Fruit fly (Drosophila melanogaster) whole organism, embryonic: ENCODE results near the gene CG16779.

Experiments
- CG1024 ChIP-seq: fragments of 200-800 bp; sonication (Bioruptor generic); IDR thresholded peaks from 2 replicates; pipeline ENCODE4 v1.3.6; 2022; ENCODE audit warnings: missing biosample characterization, missing genetic modification characterization
- CG10267 ChIP-seq: fragments of 200-800 bp; sonication (Bioruptor generic); optimal IDR thresholded peaks from 2 replicates; lab custom pipeline; 2018; ENCODE audit warnings: missing biosample characterization, mild to moderate bottlenecking, missing genetic modification characterization, moderate library complexity
- CG12104 ChIP-seq: fragments of 200-800 bp; sonication (Bioruptor generic); optimal IDR thresholded peaks from 3 replicates; lab custom pipeline; 2016; ENCODE audit warnings: missing biosample characterization, missing genetic modification characterization
- CG12219 ChIP-seq: fragments of 200-800 bp; sonication (Bioruptor generic); optimal IDR thresholded peaks from 3 replicates; lab custom pipeline; 2018; ENCODE audit warnings: missing biosample characterization, mild to moderate bottlenecking, missing genetic modification characterization
- CG12659 ChIP-seq: fragments of 200-800 bp; sonication (Bioruptor generic); optimal IDR thresholded peaks from 3 replicates; lab custom pipeline; 2017; ENCODE audit warnings: mild to moderate bottlenecking, missing biosample characterization, missing genetic modification reagents, missing genetic modification characterization
- CG13296 ChIP-seq: fragments of 200-800 bp; sonication (Bioruptor generic); optimal IDR thresholded peaks from 3 replicates; lab custom pipeline; 2018; ENCODE audit warnings: missing biosample characterization, mild to moderate bottlenecking, missing genetic modification characterization
- CG13624 ChIP-seq: fragments of 200-800 bp; sonication (Bioruptor generic); optimal IDR thresholded peaks from 2 replicates; lab custom pipeline; 2016; ENCODE audit warnings: missing biosample characterization, missing genetic modification characterization
- CG15011 ChIP-seq: fragments of 200-800 bp; sonication (Bioruptor generic); optimal IDR thresholded peaks from 3 replicates; lab custom pipeline; 2018; ENCODE audit warnings: missing biosample characterization, mild to moderate bottlenecking, missing genetic modification characterization
- CG17186 ChIP-seq: fragments of 200-800 bp; sonication (Bioruptor generic); optimal IDR thresholded peaks from 3 replicates; lab custom pipeline; 2017; ENCODE audit warnings: missing biosample characterization, missing genetic modification reagents, missing genetic modification characterization
- CG17328 ChIP-seq: fragments of 200-800 bp; sonication (Bioruptor generic); IDR thresholded peaks from 2 replicates; pipeline ENCODE4 v1.3.6; 2022; ENCODE audit warnings: missing biosample characterization, missing genetic modification characterization
- CG17612 ChIP-seq: fragments of 200-800 bp; sonication (Bioruptor generic); IDR thresholded peaks from 2 replicates; pipeline ENCODE4 v1.3.6; 2022; ENCODE audit warnings: missing biosample characterization, missing genetic modification characterization
- CG17802 ChIP-seq: fragments of 200-800 bp; sonication (Bioruptor generic); optimal IDR thresholded peaks from 2 replicates; lab custom pipeline; 2018; ENCODE audit warnings: missing biosample characterization, mild to moderate bottlenecking, missing genetic modification characterization, moderate library complexity
- CG17829 ChIP-seq: fragments of 200-800 bp; optimal IDR thresholded peaks from 2 replicates; lab custom pipeline; 2019; ENCODE audit warnings: missing biosample characterization, mild to moderate bottlenecking, missing genetic modification characterization, moderate library complexity
- CG18619 ChIP-seq: fragments of 200-800 bp; sonication (Bioruptor generic); optimal IDR thresholded peaks from 3 replicates; lab custom pipeline; 2017; ENCODE audit warnings: missing biosample characterization, mild to moderate bottlenecking, missing genetic modification characterization
- CG18764 ChIP-seq: fragments of 200-800 bp; sonication (Bioruptor generic); optimal IDR thresholded peaks from 3 replicates; lab custom pipeline; 2016; ENCODE audit warnings: missing biosample characterization, missing genetic modification characterization
- CG2875 ChIP-seq: fragments of 200-800 bp; sonication (Bioruptor generic); optimal IDR thresholded peaks from 2 replicates; lab custom pipeline; 2017; ENCODE audit warnings: missing biosample characterization, mild to moderate bottlenecking, missing genetic modification characterization, missing genetic modification reagents
- CG30020 ChIP-seq: fragments of 200-800 bp; optimal IDR thresholded peaks from 2 replicates; lab custom pipeline; 2019; ENCODE audit warnings: missing biosample characterization, mild to moderate bottlenecking, missing genetic modification characterization, moderate library complexity
- CG5180 ChIP-seq: fragments of 200-800 bp; sonication (Bioruptor generic); optimal IDR thresholded peaks from 3 replicates; lab custom pipeline; 2017; ENCODE audit warnings: missing biosample characterization, missing genetic modification characterization, mild to moderate bottlenecking, moderate library complexity, missing genetic modification reagents
- CG5245 ChIP-seq: fragments of 200-800 bp; sonication (Bioruptor generic); optimal IDR thresholded peaks from 3 replicates; lab custom pipeline; 2016; ENCODE audit warnings: missing biosample characterization, missing genetic modification characterization
- CG6683 ChIP-seq: fragments of 200-800 bp; sonication (Bioruptor generic); optimal IDR thresholded peaks from 2 replicates; lab custom pipeline; 2017; ENCODE audit warnings: missing biosample characterization, mild to moderate bottlenecking, missing genetic modification characterization, missing genetic modification reagents
- CG7963 ChIP-seq: fragments of 200-800 bp; sonication (Bioruptor generic); IDR thresholded peaks from 3 replicates; pipeline ENCODE4 v1.3.6; 2022; ENCODE audit warnings: missing biosample characterization, missing genetic modification characterization; ENCODE audit not compliant: partially characterized antibody
- CG8478 ChIP-seq: fragments of >200 bp; optimal IDR thresholded peaks from 2 replicates; lab custom pipeline; 2018
- Dbx ChIP-seq: fragments of 200-800 bp; sonication (Bioruptor generic); IDR thresholded peaks from 3 replicates; pipeline ENCODE4 v1.3.6; 2022; ENCODE audit warnings: missing biosample characterization, missing genetic modification characterization
- Doc2 ChIP-seq: fragments of 200-800 bp; sonication (Bioruptor generic); IDR thresholded peaks from 2 replicates; pipeline ENCODE4 v1.3.6; 2022; ENCODE audit warnings: missing biosample characterization, missing genetic modification characterization
- Eip74EF ChIP-seq, 2 experiments: fragments of 200-800 bp in 1 of 2; fragments of >200 bp in 1 of 2; sonication (Bioruptor generic) in 1 of 2; optimal IDR thresholded peaks; 2 replicates each; lab custom pipeline; 2017 to 2019; ENCODE audit warnings: missing biosample characterization in 2 of 2, missing genetic modification characterization in 2 of 2, mild to moderate bottlenecking in 1 of 2, moderate library complexity in 1 of 2
- HHEX ChIP-seq: fragments of 200-800 bp; sonication (Bioruptor generic); optimal IDR thresholded peaks from 3 replicates; lab custom pipeline; 2017; ENCODE audit warnings: missing biosample characterization, mild to moderate bottlenecking, missing genetic modification characterization, missing genetic modification reagents
- HLH4C ChIP-seq: fragments of 200-800 bp; sonication (Bioruptor generic); IDR thresholded peaks from 3 replicates; pipeline ENCODE4 v1.3.6; 2022; ENCODE audit warnings: missing biosample characterization, missing genetic modification characterization; ENCODE audit not compliant: partially characterized antibody
- HLH54F ChIP-seq: fragments of 200-800 bp; sonication (Bioruptor generic); optimal IDR thresholded peaks from 3 replicates; lab custom pipeline; 2016; ENCODE audit warnings: missing biosample characterization, missing genetic modification characterization
- HmgD ChIP-seq: fragments of 200-800 bp; sonication (Bioruptor generic); optimal IDR thresholded peaks from 3 replicates; lab custom pipeline; 2016; ENCODE audit warnings: missing biosample characterization, missing genetic modification characterization
- Oli ChIP-seq: fragments of 200-800 bp; sonication (Bioruptor generic); optimal IDR thresholded peaks from 2 replicates; lab custom pipeline; 2018; ENCODE audit warnings: missing biosample characterization, mild to moderate bottlenecking, missing genetic modification characterization, moderate library complexity
- PHDP ChIP-seq: fragments of 200-800 bp; sonication (Bioruptor generic); optimal IDR thresholded peaks from 3 replicates; lab custom pipeline; 2018; ENCODE audit warnings: missing biosample characterization, mild to moderate bottlenecking, missing genetic modification characterization, moderate library complexity
- Scr ChIP-seq: fragments of 200-800 bp; sonication (Bioruptor generic); IDR thresholded peaks from 2 replicates; pipeline ENCODE4 v1.3.6; 2022; ENCODE audit warnings: missing biosample characterization, missing genetic modification characterization; ENCODE audit not compliant: partially characterized antibody
- Side ChIP-seq: fragments of 200-800 bp; sonication (Bioruptor generic); optimal IDR thresholded peaks from 2 replicates; lab custom pipeline; 2016; ENCODE audit warnings: missing biosample characterization, missing genetic modification characterization
- Sry-δ ChIP-seq: fragments of 200-800 bp; sonication (Bioruptor generic); optimal IDR thresholded peaks from 2 replicates; lab custom pipeline; 2016; ENCODE audit warnings: missing biosample characterization, missing genetic modification characterization
- TFAM ChIP-seq: fragments of 200-800 bp; sonication (Bioruptor generic); optimal IDR thresholded peaks from 2 replicates; lab custom pipeline; 2017; ENCODE audit warnings: missing biosample characterization, missing genetic modification characterization, inconsistent platforms
- dati ChIP-seq: fragments of 200-800 bp; sonication (Bioruptor generic); IDR thresholded peaks from 2 replicates; pipeline ENCODE4 v1.3.6; 2022; ENCODE audit warnings: missing biosample characterization, missing genetic modification characterization
- ewg ChIP-seq: fragments of 200-800 bp; sonication (Bioruptor generic); optimal IDR thresholded peaks from 3 replicates; lab custom pipeline; 2017; ENCODE audit warnings: mild to moderate bottlenecking, missing biosample characterization, missing genetic modification reagents, missing genetic modification characterization
- gsb ChIP-seq: fragments of 200-800 bp; sonication (Bioruptor generic); IDR thresholded peaks from 2 replicates; pipeline ENCODE4 v1.3.6; 2022; ENCODE audit warnings: missing biosample characterization, missing genetic modification characterization
- hkb ChIP-seq, 2 experiments: fragments of 200-800 bp in 1 of 2; fragments of >200 bp in 1 of 2; sonication (Bioruptor generic) in 1 of 2; IDR thresholded peaks in 1 of 2; optimal IDR thresholded peaks in 1 of 2; 2 replicates each; pipeline versions ENCODE4 v1.3.6 to Lab custom; 2017 to 2022; ENCODE audit warnings: missing biosample characterization in 1 of 2, missing genetic modification characterization in 1 of 2
- ken ChIP-seq: fragments of 200-800 bp; sonication (Bioruptor generic); IDR thresholded peaks from 3 replicates; pipeline ENCODE4 v1.3.6; 2022; ENCODE audit warnings: missing biosample characterization, missing genetic modification characterization
- phol ChIP-seq: fragments of 200-800 bp; sonication (Bioruptor generic); optimal IDR thresholded peaks from 3 replicates; lab custom pipeline; 2018; ENCODE audit warnings: missing biosample characterization, mild to moderate bottlenecking, missing genetic modification characterization, moderate library complexity
- shn ChIP-seq: fragments of 200-800 bp; sonication (Bioruptor generic); optimal IDR thresholded peaks from 3 replicates; lab custom pipeline; 2016; ENCODE audit warnings: missing biosample characterization, missing genetic modification characterization
- sim ChIP-seq: fragments of 200-800 bp; sonication (Bioruptor generic); IDR thresholded peaks from 2 replicates; pipeline ENCODE4 v1.3.6; 2022; ENCODE audit warnings: missing biosample characterization, missing genetic modification characterization
- tin ChIP-seq: fragments of 200-800 bp; sonication (Bioruptor generic); optimal IDR thresholded peaks from 3 replicates; lab custom pipeline; 2016; ENCODE audit warnings: missing biosample characterization, missing genetic modification characterization
- tll ChIP-seq, 2 experiments: fragments of 200-800 bp in 1 of 2; fragments of >200 bp in 1 of 2; sonication (Bioruptor generic) in 1 of 2; optimal IDR thresholded peaks; 2 replicates each; lab custom pipeline; 2017 to 2019; ENCODE audit warnings: missing biosample characterization in 2 of 2, missing genetic modification characterization in 2 of 2, mild to moderate bottlenecking in 1 of 2, moderate library complexity in 1 of 2
- vvl ChIP-seq: fragments of 200-800 bp; sonication (Bioruptor generic); IDR thresholded peaks from 2 replicates; pipeline ENCODE4 v1.3.6; 2022; ENCODE audit warnings: missing biosample characterization, missing genetic modification characterization
- z ChIP-seq: fragments of 200-800 bp; sonication (Bioruptor generic); IDR thresholded peaks from 3 replicates; pipeline ENCODE4 v1.3.6; 2022; ENCODE audit warnings: missing biosample characterization, missing genetic modification characterization

CG16779 gene

DNA sequence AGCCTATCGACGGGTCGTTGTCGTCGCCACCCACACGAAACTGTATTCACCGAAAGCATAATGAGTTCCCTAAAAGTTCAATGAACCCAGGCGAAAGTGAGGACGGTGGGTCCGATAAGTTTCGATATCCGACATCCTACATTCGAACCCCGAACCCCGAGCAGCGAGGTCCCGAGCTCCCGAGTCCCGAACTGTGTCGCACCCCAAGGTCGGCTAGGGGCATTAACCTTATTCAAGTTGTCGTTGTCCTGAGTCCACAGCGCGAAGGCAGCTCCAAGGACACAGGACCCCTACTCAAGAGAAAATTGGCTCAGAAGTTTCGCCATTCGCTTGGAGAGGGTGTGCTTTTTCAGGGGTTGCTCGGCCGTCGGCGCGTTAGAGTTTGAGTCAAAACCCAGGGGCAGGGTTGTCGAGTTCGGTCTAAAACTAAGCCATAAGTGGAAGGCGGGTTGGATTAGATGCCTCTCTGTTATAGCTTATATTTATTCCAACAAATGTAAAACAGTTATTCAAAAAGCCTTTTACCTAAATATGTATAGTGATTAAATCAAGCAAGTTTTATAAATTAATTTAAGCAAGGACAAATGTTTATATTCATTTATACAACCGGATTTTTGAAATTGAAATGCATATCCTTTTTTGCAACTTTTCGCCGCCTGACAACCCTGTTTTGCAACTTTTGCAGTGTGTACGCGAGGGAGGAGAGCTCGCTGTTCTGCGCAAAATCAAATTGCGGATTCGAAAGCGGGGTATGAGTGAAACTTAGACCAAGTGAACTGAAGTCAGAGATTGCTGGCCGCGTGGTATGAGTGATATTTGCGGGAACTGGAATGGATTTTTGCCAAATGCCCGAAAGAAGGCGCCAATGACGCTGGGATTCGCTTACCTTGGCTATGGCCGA, 33.8 kb downstream of the CG16779 start (continued):
- TF ChIP-seq CG18619 (GFP tag; lab: Kevin White, UChicago) (peak; percentile 72), HmgD (no peak), gsb (GFP tag; lab: Robert Waterston, UW) (peak; percentile 30; the same call in 1 of the 2 replicates), Eip74EF (GFP tag; optimal IDR thresholded peaks at IDR 0.05; lab: Kevin White, UChicago) (peak in 1 of 2 experiments; percentile 37), hkb (optimal IDR thresholded peaks at IDR 0.05; lab: Kevin White, UChicago) (no peak), hkb (GFP tag; IDR thresholded peaks at IDR 0.05; lab: Robert Waterston, UW) (peak; percentile 77), phol (peak; percentile 56), Oli (peak; percentile 62), Dbx (GFP tag; lab: Robert Waterston, UW) (peak; percentile 41; the same call in 1 of the 3 replicates), HLH54F (GFP tag; lab: Kevin White, UChicago) (peak; percentile 52), sim (GFP tag; lab: Robert Waterston, UW) (no peak), shn (GFP tag; lab: Kevin White, UChicago) (no peak), CG8478 (lab: Kevin White, UChicago) (no peak), CG18764 (GFP tag; lab: Kevin White, UChicago) (peak; percentile 1), CG17612 (GFP tag; lab: Robert Waterston, UW) (0 out of 2 replicates have a peak, but pooled peaks have one; percentile 24), ewg (GFP tag; lab: Kevin White, UChicago) (peak; percentile 85), CG13296 (GFP tag; lab: Kevin White, UChicago) (peak; percentile 84), ken (GFP tag; lab: Robert Waterston, UW) (no peak), CG15011 (GFP tag; lab: Kevin White, UChicago) (peak; percentile 57), tin (GFP tag; lab: Kevin White, UChicago) (peak; percentile 61), CG13624 (GFP tag; lab: Kevin White, UChicago) (peak; percentile 60), Scr (GFP tag; lab: Robert Waterston, UW) (no peak), CG17186 (GFP tag; lab: Kevin White, UChicago) (no peak), TFAM (GFP tag; lab: Kevin White, UChicago) (no peak), CG7963 (GFP tag; lab: Robert Waterston, UW) (no peak), CG6683 (peak; percentile 73), Doc2 (GFP tag; lab: Robert Waterston, UW) (no peak), HLH4C (GFP tag; lab: Robert Waterston, UW) (no peak), CG10267 (tag; lab: Kevin White, UChicago) (peak; percentile 42), CG1024 (GFP tag; lab: Robert Waterston, UW) (no peak), CG17829 (tag; lab: Kevin White, UChicago) (peak; percentile 42), HHEX (GFP tag; lab: Kevin White, UChicago) (peak; percentile 82), CG5180 (peak; percentile 49), CG2875 (GFP tag; lab: Kevin White, UChicago) (peak; percentile 6), CG5245 (no peak), PHDP (tag; lab: Kevin White, UChicago) (peak; percentile 76), CG30020 (no peak), tll (GFP tag; optimal IDR thresholded peaks at IDR 0.05; lab: Kevin White, UChicago) (no peak), vvl (peak; percentile 68), z (GFP tag; lab: Robert Waterston, UW) (peak; percentile 82; the same call in 2 of the 3 replicates), dati (GFP tag; lab: Robert Waterston, UW) (no peak), Sry-δ (GFP tag; lab: Kevin White, UChicago) (no peak), CG12104 (GFP tag; lab: Kevin White, UChicago) (peak; percentile 23), CG12219 (GFP tag; lab: Kevin White, UChicago) (peak; percentile 54), CG12659 (GFP tag; lab: Kevin White, UChicago) (peak; percentile 78), CG17802 (tag; lab: Kevin White, UChicago) (no peak), Side (GFP tag; lab: Kevin White, UChicago) (peak; percentile 54), CG17328 (GFP tag; lab: Robert Waterston, UW) (no peak)
